Fruit fly (Drosophila melanogaster): ENCODE results near the gene CG31517.
A peak's percentile ranks its signal among the peaks of the same experiment; 100 is the strongest.

The CG31517 gene

DNA sequence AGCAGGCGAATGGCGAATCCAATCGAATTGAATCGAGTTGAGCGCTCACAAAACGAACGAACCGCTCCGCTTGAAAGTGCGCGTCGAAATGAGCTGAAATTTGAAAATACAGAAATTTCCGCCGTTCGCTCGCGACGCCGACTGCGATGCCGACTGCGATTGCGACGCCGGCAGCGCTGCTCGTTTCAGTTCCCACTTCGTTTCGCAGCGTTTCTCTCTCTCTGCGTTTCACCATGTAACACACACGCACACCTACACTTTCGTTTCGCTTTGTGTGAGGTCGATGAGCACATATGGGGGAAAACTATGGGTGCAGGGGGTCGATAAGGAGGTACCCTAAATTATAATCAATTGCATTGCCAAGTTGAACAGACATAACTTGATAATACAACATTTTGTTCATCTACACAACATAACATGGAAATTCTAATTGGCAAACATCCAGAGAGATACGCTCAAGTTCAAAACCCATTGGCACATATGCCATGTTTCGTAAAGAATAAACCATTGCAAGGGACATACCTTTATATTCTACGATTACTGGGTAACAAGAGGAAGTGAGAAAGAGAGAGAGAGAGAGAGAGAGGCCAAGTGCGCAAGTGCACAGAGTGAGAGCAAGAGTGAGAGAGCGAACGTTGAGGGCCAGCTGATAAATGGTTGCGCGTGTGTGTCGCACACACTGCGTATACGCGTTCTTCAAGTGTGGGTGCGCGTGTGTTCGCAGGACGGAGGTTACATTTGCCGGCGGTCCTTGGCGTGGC, 35.2 kb downstream of the CG31517 start (continued):
- TF ChIP-seq psq (GFP tag; optimal IDR thresholded peaks at IDR 0.05): peak; percentile 93

dm6 chr3R:13984922-13985581, 36.8 kb downstream of the CG31517 start:
- TF ChIP-seq dsf (GFP tag; optimal IDR thresholded peaks at IDR 0.05; ENCODE audit: borderline replicate concordance): no peak
- peak; percentile 57 for TF ChIP-seq Sp1 (GFP tag; optimal IDR thresholded peaks at IDR 0.05)
- peak; percentile 65 for TF ChIP-seq HLH106 (tag; optimal IDR thresholded peaks at IDR 0.05)
- no peak for TF ChIP-seq CG32264 (GFP tag; optimal IDR thresholded peaks at IDR 0.05)
- peak; percentile 48 for TF ChIP-seq rgr (GFP tag; optimal IDR thresholded peaks at IDR 0.05)
- TF ChIP-seq brk (GFP tag; optimal IDR thresholded peaks at IDR 0.05): no peak
- TF ChIP-seq N (GFP tag; optimal IDR thresholded peaks at IDR 0.05): no peak
- peak; percentile 17 for TF ChIP-seq Jra (GFP tag; optimal IDR thresholded peaks at IDR 0.05)
- TF ChIP-seq Mio (GFP tag; optimal IDR thresholded peaks at IDR 0.05): no peak
- TF ChIP-seq Vsx2 (GFP tag; optimal IDR thresholded peaks at IDR 0.05; ENCODE audit: partially characterized antibody): no peak
- no peak for TF ChIP-seq woc (GFP tag; optimal IDR thresholded peaks at IDR 0.05)
- peak; percentile 29 for TF ChIP-seq OdsH (GFP tag; optimal IDR thresholded peaks at IDR 0.05)
- TF ChIP-seq Hr78 (GFP tag; optimal IDR thresholded peaks at IDR 0.05): no peak
- TF ChIP-seq br (GFP tag; optimal IDR thresholded peaks at IDR 0.05): peak; percentile 30
- no peak for TF ChIP-seq usp (GFP tag; optimal IDR thresholded peaks at IDR 0.05)
- TF ChIP-seq Dif (GFP tag; optimal IDR thresholded peaks at IDR 0.05; ENCODE audit: partially characterized antibody): no peak
- TF ChIP-seq sage (GFP tag; optimal IDR thresholded peaks at IDR 0.05): no peak
- TF ChIP-seq Abd-B (GFP tag; optimal IDR thresholded peaks at IDR 0.05): no peak
- no peak for TF ChIP-seq dl (GFP tag; optimal IDR thresholded peaks at IDR 0.05; ENCODE audit: insufficient read depth in 1 of 2, partially characterized antibody in 2 of 2)
- TF ChIP-seq h (GFP tag; optimal IDR thresholded peaks at IDR 0.05): peak; percentile 66
- no peak for TF ChIP-seq Rel (GFP tag; optimal IDR thresholded peaks at IDR 0.05)
- TF ChIP-seq Rel (tag; optimal IDR thresholded peaks at IDR 0.05): no peak
- peak; percentile 72 for TF ChIP-seq fru (GFP tag; optimal IDR thresholded peaks at IDR 0.05)
- no peak for TF ChIP-seq pan (optimal IDR thresholded peaks at IDR 0.05)
- no peak for TF ChIP-seq CG9705 (GFP tag; optimal IDR thresholded peaks at IDR 0.05)
- peak; percentile 60 for TF ChIP-seq sv (GFP tag; optimal IDR thresholded peaks at IDR 0.05)
- peak; percentile 20 for TF ChIP-seq dmrt93B (GFP tag; optimal IDR thresholded peaks at IDR 0.05)
- TF ChIP-seq jim (GFP tag; optimal IDR thresholded peaks at IDR 0.05): no peak
- TF ChIP-seq Dfd (GFP tag; optimal IDR thresholded peaks at IDR 0.05): peak; percentile 45
- TF ChIP-seq lola (GFP tag; optimal IDR thresholded peaks at IDR 0.05): no peak
- no peak for TF ChIP-seq GATAd (GFP tag; optimal IDR thresholded peaks at IDR 0.05)
- peak; percentile 36 for TF ChIP-seq Hnf4 (GFP tag; optimal IDR thresholded peaks at IDR 0.05)
- TF ChIP-seq CrebA (GFP tag; optimal IDR thresholded peaks at IDR 0.05; ENCODE audit: borderline replicate concordance): no peak
- TF ChIP-seq psq (GFP tag; optimal IDR thresholded peaks at IDR 0.05): peak; percentile 25
- TF ChIP-seq tai (GFP tag; optimal IDR thresholded peaks at IDR 0.05): no peak
- TF ChIP-seq foxo (GFP tag; optimal IDR thresholded peaks at IDR 0.05): peak in 1 of 2 experiments; percentile 64
- TF ChIP-seq Myc (optimal IDR thresholded peaks at IDR 0.05): no peak
- TF ChIP-seq Hr83 (GFP tag; optimal IDR thresholded peaks at IDR 0.05; ENCODE audit: poor library complexity, severe bottlenecking): no peak
- peak; percentile 44 for TF ChIP-seq ey (GFP tag; optimal IDR thresholded peaks at IDR 0.05)
